Worm (Caenorhabditis elegans) whole organism, L4 larva: ENCODE measurements around the gene col-13.

Experiments
- F26F4.8 ChIP-seq: fragments of 200-800 bp; sonication (Bioruptor generic); conservative IDR thresholded peaks from 2 replicates; pipeline ENCODE4 v1.3.6; 2022; ENCODE audit warnings: missing genetic modification characterization, missing compliant biosample characterization
- F37D6.2 ChIP-seq: sonication (generic microtip); optimal IDR thresholded peaks from 2 replicates; lab custom pipeline; 2016; ENCODE audit warnings: mild to moderate bottlenecking, missing genetic modification characterization, missing compliant biosample characterization
- F44E2.7 ChIP-seq: fragments of 200-800 bp; sonication (Bioruptor generic); IDR thresholded peaks from 2 replicates; pipeline ENCODE4 v2.1.2; 2022; ENCODE audit warnings: missing genetic modification characterization, missing compliant biosample characterization
- F49E8.2 ChIP-seq: sonication (generic microtip); optimal IDR thresholded peaks from 2 replicates; lab custom pipeline; 2016; ENCODE audit warnings: missing compliant biosample characterization, mild to moderate bottlenecking, missing genetic modification characterization, borderline replicate concordance
- T20F7.1 ChIP-seq: fragments of 200-800 bp; sonication (Bioruptor generic); optimal IDR thresholded peaks from 2 replicates; lab custom pipeline; 2018; ENCODE audit warnings: mild to moderate bottlenecking, missing genetic modification characterization, missing compliant biosample characterization
- Y105C5A.15 ChIP-seq: fragments of 200-800 bp; sonication (Bioruptor generic); IDR thresholded peaks from 2 replicates; pipeline ENCODE4 v1.3.6; 2022; ENCODE audit warnings: missing genetic modification characterization, missing compliant biosample characterization
- Y48G9A.11 ChIP-seq: fragments of 200-800 bp; sonication (Bioruptor generic); IDR thresholded peaks from 2 replicates; pipeline ENCODE4 v1.3.6; 2022; ENCODE audit warnings: missing genetic modification reagents, missing genetic modification characterization, missing compliant biosample characterization
- ZK546.5 ChIP-seq, 2 experiments: sonication (generic microtip); optimal IDR thresholded peaks; 2 replicates each; lab custom pipeline; 2017; ENCODE audit warnings: missing biosample characterization in 2 of 2, missing genetic modification characterization in 2 of 2
- aha-1 ChIP-seq: fragments of 150-350 bp; peaks from one replicate; lab custom pipeline; 2014; ENCODE audit warnings: missing biosample characterization, missing genetic modification characterization
- aly-2 ChIP-seq: sonication (generic microtip); optimal IDR thresholded peaks from 2 replicates; lab custom pipeline; 2018; ENCODE audit warnings: missing biosample characterization, missing genetic modification characterization
- ama-1 ChIP-seq: fragments of 150-350 bp; optimal IDR thresholded peaks from 2 replicates; lab custom pipeline; 2014; ENCODE audit warnings: inconsistent platforms, mixed read lengths
- attf-4 ChIP-seq: sonication (generic microtip); optimal IDR thresholded peaks from 3 replicates; lab custom pipeline; 2017; ENCODE audit warnings: missing biosample characterization, missing genetic modification characterization
- ceh-82 ChIP-seq: sonication (generic microtip); optimal IDR thresholded peaks from 2 replicates; lab custom pipeline; 2017; ENCODE audit warnings: missing biosample characterization, missing genetic modification characterization
- daf-12 ChIP-seq: fragments of 150-350 bp; optimal IDR thresholded peaks from 2 replicates; lab custom pipeline; 2014; ENCODE audit warnings: missing biosample characterization, missing genetic modification reagents, missing genetic modification characterization
- dmd-6 ChIP-seq: fragments of 200-800 bp; sonication (Bioruptor generic); IDR thresholded peaks from 2 replicates; pipeline ENCODE4 v1.3.6; 2022; ENCODE audit warnings: missing genetic modification reagents, missing genetic modification characterization, missing compliant biosample characterization
- dmd-8 ChIP-seq: fragments of 200-800 bp; sonication (Bioruptor generic); IDR thresholded peaks from 2 replicates; pipeline ENCODE4 v1.3.6; 2022; ENCODE audit warnings: missing genetic modification characterization, missing compliant biosample characterization
- duxl-1 ChIP-seq: sonication (generic microtip); optimal IDR thresholded peaks from 2 replicates; lab custom pipeline; 2016; ENCODE audit warnings: mild to moderate bottlenecking, missing genetic modification characterization, moderate library complexity, missing compliant biosample characterization; ENCODE audit not compliant: poor library complexity
- dve-1 ChIP-seq: sonication (generic microtip); optimal IDR thresholded peaks from 2 replicates; lab custom pipeline; 2017; ENCODE audit warnings: antibody characterized with exemption, mild to moderate bottlenecking, missing genetic modification characterization, missing compliant biosample characterization; ENCODE audit not compliant: insufficient read depth
- egl-43 ChIP-seq: fragments of 200-800 bp; sonication (Bioruptor generic); IDR thresholded peaks from 2 replicates; pipeline ENCODE4 v1.3.6; 2022; ENCODE audit warnings: missing genetic modification reagents, missing genetic modification characterization, missing compliant biosample characterization
- fos-1 ChIP-seq: fragments of 150-350 bp; optimal IDR thresholded peaks from 2 replicates; lab custom pipeline; 2014; ENCODE audit warnings: missing biosample characterization, missing genetic modification characterization
- hlh-30 ChIP-seq: sonication (generic microtip); optimal IDR thresholded peaks from 2 replicates; lab custom pipeline; 2017; ENCODE audit warnings: antibody characterized with exemption, mild to moderate bottlenecking, missing genetic modification characterization, missing compliant biosample characterization; ENCODE audit not compliant: insufficient read depth
- hmg-1.1 ChIP-seq: fragments of 200-800 bp; sonication (Bioruptor generic); IDR thresholded peaks from 2 replicates; pipeline ENCODE4 v1.3.6; 2022; ENCODE audit warnings: missing genetic modification reagents, missing genetic modification characterization, missing compliant biosample characterization
- lim-7 ChIP-seq: fragments of 200-800 bp; sonication (Bioruptor generic); IDR thresholded peaks from 2 replicates; pipeline ENCODE4 v1.3.6; 2022; ENCODE audit warnings: missing genetic modification characterization, missing compliant biosample characterization
- lin-1 ChIP-seq: fragments of 200-800 bp; sonication (Bioruptor generic); IDR thresholded peaks from 2 replicates; pipeline ENCODE4 v1.3.6; 2022; ENCODE audit warnings: missing genetic modification reagents, missing genetic modification characterization, missing compliant biosample characterization
- lin-15B ChIP-seq: fragments of 150-350 bp; sonication (generic microtip); optimal IDR thresholded peaks from 3 replicates; lab custom pipeline; 2014; ENCODE audit warnings: missing biosample characterization, missing genetic modification characterization
- lin-38 ChIP-seq: fragments of 200-800 bp; sonication (Bioruptor generic); IDR thresholded peaks from 2 replicates; pipeline ENCODE4 v1.3.6; 2022; ENCODE audit warnings: missing genetic modification reagents, missing genetic modification characterization, missing compliant biosample characterization
- lin-39 ChIP-seq: fragments of 150-350 bp; optimal IDR thresholded peaks from 2 replicates; lab custom pipeline; 2014; ENCODE audit warnings: missing biosample characterization, missing genetic modification reagents, missing genetic modification characterization
- lsy-2 ChIP-seq, 2 experiments: fragments of 150-350 bp in 1 of 2; sonication (generic microtip) in 1 of 2; optimal IDR thresholded peaks; 2 replicates each; lab custom pipeline; 2014 to 2017; ENCODE audit warnings: missing biosample characterization in 2 of 2, missing genetic modification characterization in 2 of 2
- madf-5 ChIP-seq, 2 experiments: fragments of 200-800 bp; sonication (Bioruptor generic); IDR thresholded peaks; 2 replicates each; pipeline ENCODE4 v1.3.6; 2022; ENCODE audit warnings: missing compliant biosample characterization in 2 of 2, missing genetic modification characterization in 2 of 2
- madf-9 ChIP-seq: fragments of 200-800 bp; sonication (Bioruptor generic); conservative IDR thresholded peaks from 2 replicates; pipeline ENCODE4 v1.3.6; 2022; ENCODE audit warnings: missing genetic modification reagents, missing genetic modification characterization, missing compliant biosample characterization
- mxl-2 ChIP-seq: fragments of 200-800 bp; sonication (Bioruptor generic); conservative IDR thresholded peaks from 2 replicates; pipeline ENCODE4 v1.3.6; 2022; ENCODE audit warnings: missing genetic modification reagents, missing genetic modification characterization, missing compliant biosample characterization
- nhr-10 ChIP-seq: fragments of 150-350 bp; optimal IDR thresholded peaks from 2 replicates; lab custom pipeline; 2014; ENCODE audit warnings: missing biosample characterization, missing genetic modification characterization
- nhr-11 ChIP-seq: fragments of 150-350 bp; optimal IDR thresholded peaks from 2 replicates; lab custom pipeline; 2014; ENCODE audit warnings: missing biosample characterization, missing genetic modification characterization
- nhr-237 ChIP-seq: sonication (generic microtip); optimal IDR thresholded peaks from 2 replicates; lab custom pipeline; 2017; ENCODE audit warnings: missing biosample characterization, missing genetic modification characterization
- nhr-25 ChIP-seq: sonication (generic microtip); optimal IDR thresholded peaks from 2 replicates; lab custom pipeline; 2017; ENCODE audit warnings: missing genetic modification characterization, mild to moderate bottlenecking, missing compliant biosample characterization, antibody characterized with exemption, moderate library complexity, borderline replicate concordance; ENCODE audit not compliant: insufficient read depth
- nhr-28 ChIP-seq: fragments of 150-350 bp; optimal IDR thresholded peaks from 2 replicates; lab custom pipeline; 2014; ENCODE audit warnings: missing biosample characterization, missing genetic modification characterization
- nhr-41 ChIP-seq: fragments of 200-800 bp; sonication (Bioruptor generic); IDR thresholded peaks from 2 replicates; pipeline ENCODE4 v1.3.6; 2022; ENCODE audit warnings: missing genetic modification reagents, missing genetic modification characterization, missing compliant biosample characterization
- nhr-48 ChIP-seq: sonication (generic microtip); optimal IDR thresholded peaks from 2 replicates; lab custom pipeline; 2016; ENCODE audit warnings: mild to moderate bottlenecking, missing genetic modification characterization, missing compliant biosample characterization
- nhr-76 ChIP-seq: fragments of 150-350 bp; optimal IDR thresholded peaks from 2 replicates; lab custom pipeline; 2014; ENCODE audit warnings: missing biosample characterization, missing genetic modification characterization
- nhr-77 ChIP-seq: fragments of 150-350 bp; optimal IDR thresholded peaks from 2 replicates; lab custom pipeline; 2014; ENCODE audit warnings: missing biosample characterization, missing genetic modification characterization
- pha-4 ChIP-seq, 2 experiments: fragments of 150-350 bp in 1 of 2; fragments of 200-800 bp in 1 of 2; sonication (Bioruptor generic) in 1 of 2; IDR thresholded peaks in 1 of 2; optimal IDR thresholded peaks in 1 of 2; 2 replicates each; pipeline versions ENCODE4 v1.3.6 to Lab custom; 2014 to 2022; ENCODE audit warnings: missing genetic modification characterization in 2 of 2, missing genetic modification reagents in 2 of 2, missing biosample characterization in 1 of 2, missing compliant biosample characterization in 1 of 2
- php-3 ChIP-seq: fragments of 200-800 bp; sonication (Bioruptor generic); IDR thresholded peaks from 2 replicates; pipeline ENCODE4 v1.3.6; 2022; ENCODE audit warnings: missing genetic modification reagents, missing genetic modification characterization, missing compliant biosample characterization
- pqm-1 ChIP-seq: sonication (generic microtip); optimal IDR thresholded peaks from 2 replicates; lab custom pipeline; 2017; ENCODE audit warnings: missing biosample characterization, missing genetic modification characterization
- set-16 ChIP-seq: fragments of 200-800 bp; sonication (Bioruptor generic); IDR thresholded peaks from 2 replicates; pipeline ENCODE4 v1.3.6; 2022; ENCODE audit warnings: missing genetic modification reagents, missing genetic modification characterization, missing compliant biosample characterization
- skn-1 ChIP-seq: fragments of 150-350 bp; optimal IDR thresholded peaks from 2 replicates; lab custom pipeline; 2014; ENCODE audit warnings: missing biosample characterization, missing genetic modification characterization
- spr-1 ChIP-seq: sonication (generic microtip); optimal IDR thresholded peaks from 2 replicates; lab custom pipeline; 2016; ENCODE audit warnings: mild to moderate bottlenecking, missing genetic modification characterization, missing compliant biosample characterization
- tag-97 ChIP-seq: fragments of 200-800 bp; sonication (Bioruptor generic); IDR thresholded peaks from 2 replicates; pipeline ENCODE4 v1.3.6; 2022; ENCODE audit warnings: missing genetic modification characterization, missing compliant biosample characterization
- unc-130 ChIP-seq: sonication (generic microtip); optimal IDR thresholded peaks from 2 replicates; lab custom pipeline; 2016; ENCODE audit warnings: missing genetic modification reagents, missing genetic modification characterization, missing compliant biosample characterization
- unc-39 ChIP-seq: sonication (generic microtip); optimal IDR thresholded peaks from 2 replicates; lab custom pipeline; 2017; ENCODE audit warnings: missing biosample characterization, missing genetic modification characterization
- unc-62 ChIP-seq, 3 experiments: fragments of 150-350 bp in 1 of 3; sonication (generic microtip); optimal IDR thresholded peaks in 2 of 3; peaks in 1 of 3; 1 replicate in 1 of 3; 2 replicates in 2 of 3; lab custom pipeline; 2014 to 2017; ENCODE audit warnings: missing biosample characterization in 3 of 3, missing genetic modification characterization in 3 of 3, missing genetic modification reagents in 3 of 3, missing genotype in 1 of 3
- zfp-3 ChIP-seq: fragments of 200-800 bp; sonication (Bioruptor generic); conservative IDR thresholded peaks from 2 replicates; pipeline ENCODE4 v1.3.6; 2022; ENCODE audit warnings: missing genetic modification reagents, missing genetic modification characterization, missing compliant biosample characterization

The col-13 gene

ce11 chrV:10468190-10468589, 46.5 kb upstream of the col-13 start, which contains the start of gene egl-9 (continued):
- TF ChIP-seq lin-1 (GFP tag; lab: Robert Waterston, UW): 0 out of 2 replicates have a peak, but pooled peaks have one; percentile 15
- TF ChIP-seq pha-4 (GFP tag; IDR thresholded peaks at IDR 0.05; lab: Robert Waterston, UW): no peak; the same call in 1 of the 2 replicates
- TF ChIP-seq pha-4 (tag; optimal IDR thresholded peaks at IDR 0.05; lab: Kevin White, UChicago): no peak
- TF ChIP-seq F26F4.8 (GFP tag; lab: Robert Waterston, UW): no peak
- TF ChIP-seq unc-130 (GFP tag; lab: Kevin White, UChicago): no peak
- TF ChIP-seq ceh-82: no peak
- no peak for TF ChIP-seq nhr-25 (tag; lab: Kevin White, UChicago)
- TF ChIP-seq lin-15B: no peak
- no peak for TF ChIP-seq hmg-1.1 (GFP tag; lab: Robert Waterston, UW)
- TF ChIP-seq unc-62 (GFP tag; optimal IDR thresholded peaks at IDR 0.05 in 1 of 2; lab: Kevin White, UChicago): peak in 1 of 2 experiments; percentile 24
- no peak for TF ChIP-seq unc-62 (tag; optimal IDR thresholded peaks at IDR 0.05; lab: Kevin White, UChicago)
- TF ChIP-seq dmd-6 (GFP tag; lab: Robert Waterston, UW): peak; percentile 91
- no peak for TF ChIP-seq tag-97 (GFP tag; lab: Robert Waterston, UW)
- TF ChIP-seq nhr-28 (tag; lab: Kevin White, UChicago): peak; percentile 64
- no peak for TF ChIP-seq madf-5 (GFP tag; IDR thresholded peaks at IDR 0.05; lab: Robert Waterston, UW)
- no peak for TF ChIP-seq lin-38 (GFP tag; lab: Robert Waterston, UW)
- TF ChIP-seq dve-1 (tag; lab: Kevin White, UChicago): peak; percentile 82
- TF ChIP-seq skn-1 (tag; lab: Kevin White, UChicago): no peak
- TF ChIP-seq daf-12: no peak
- peak; percentile 53 for TF ChIP-seq nhr-48 (tag; lab: Kevin White, UChicago)
- TF ChIP-seq nhr-41 (GFP tag; lab: Robert Waterston, UW): no peak
- no peak for TF ChIP-seq spr-1 (tag; lab: Kevin White, UChicago)
- TF ChIP-seq egl-43 (GFP tag; lab: Robert Waterston, UW): no peak
- no peak for TF ChIP-seq nhr-76
- no peak for TF ChIP-seq lin-39 (tag; lab: Kevin White, UChicago)
- TF ChIP-seq ama-1 (lab: Kevin White, UChicago): peak; percentile 59
- no peak for TF ChIP-seq madf-9 (GFP tag; lab: Robert Waterston, UW)
- no peak for TF ChIP-seq nhr-237
- no peak for TF ChIP-seq mxl-2 (GFP tag; lab: Robert Waterston, UW)
- no peak for TF ChIP-seq fos-1 (tag; lab: Kevin White, UChicago)
- no peak for TF ChIP-seq unc-39
- TF ChIP-seq nhr-10 (tag; lab: Kevin White, UChicago): no peak
- no peak for TF ChIP-seq F44E2.7 (GFP tag; lab: Robert Waterston, UW)
- TF ChIP-seq duxl-1 (tag; lab: Kevin White, UChicago): no peak
- no peak for TF ChIP-seq T20F7.1 (GFP tag; lab: Kevin White, UChicago)
- no peak for TF ChIP-seq nhr-11 (tag; lab: Kevin White, UChicago)
- peak; percentile 85 for TF ChIP-seq hlh-30 (tag; lab: Kevin White, UChicago)
- no peak for TF ChIP-seq ZK546.5 (tag; optimal IDR thresholded peaks at IDR 0.05; lab: Kevin White, UChicago)
- no peak for TF ChIP-seq lim-7 (GFP tag; lab: Robert Waterston, UW)
- no peak for TF ChIP-seq php-3 (GFP tag; lab: Robert Waterston, UW)
- TF ChIP-seq zfp-3 (GFP tag; lab: Robert Waterston, UW): peak; percentile 56
- peak; percentile 19 for TF ChIP-seq pqm-1 (tag; lab: Kevin White, UChicago)
- TF ChIP-seq aha-1 (tag; lab: Kevin White, UChicago): peak; percentile 99
- TF ChIP-seq nhr-77 (tag; lab: Kevin White, UChicago): peak; percentile 82
- no peak for TF ChIP-seq F49E8.2
- TF ChIP-seq lsy-2 (tag; optimal IDR thresholded peaks at IDR 0.05; lab: Kevin White, UChicago): peak in 1 of 2 experiments; percentile 57
- TF ChIP-seq Y105C5A.15 (GFP tag; lab: Robert Waterston, UW): no peak
- TF ChIP-seq set-16: no peak
- no peak for TF ChIP-seq Y48G9A.11 (GFP tag; lab: Robert Waterston, UW)
- TF ChIP-seq F37D6.2 (tag; lab: Kevin White, UChicago): no peak
- TF ChIP-seq aly-2 (tag; lab: Kevin White, UChicago): no peak
- no peak for TF ChIP-seq dmd-8
- no peak for TF ChIP-seq attf-4 (tag; lab: Kevin White, UChicago)
